Worm (Caenorhabditis elegans) whole organism, L1 larva: ENCODE results near the gene F13H8.2.
A peak's percentile ranks its signal among the peaks of the same experiment; 100 is the strongest.

Experiments
- C16A3.4 ChIP-seq: fragments of 150-350 bp; optimal IDR thresholded peaks from 2 replicates; lab custom pipeline; 2014; ENCODE audit warnings: missing biosample characterization, missing genetic modification characterization
- Y116A8C.19 ChIP-seq: sonication (generic microtip); optimal IDR thresholded peaks from 2 replicates; lab custom pipeline; 2016; ENCODE audit warnings: missing compliant biosample characterization, missing genetic modification characterization, borderline replicate concordance
- aha-1 ChIP-seq: fragments of 150-350 bp; optimal IDR thresholded peaks from 2 replicates; lab custom pipeline; 2014; ENCODE audit warnings: missing biosample characterization, missing genetic modification characterization
- ama-1 ChIP-seq: fragments of 150-350 bp; optimal IDR thresholded peaks from 2 replicates; lab custom pipeline; 2014
- blmp-1 ChIP-seq: fragments of 150-350 bp; optimal IDR thresholded peaks from 2 replicates; lab custom pipeline; 2014; ENCODE audit warnings: missing biosample characterization, missing genetic modification characterization
- ceh-63 ChIP-seq: fragments of 200-800 bp; sonication (Bioruptor generic); optimal IDR thresholded peaks from 2 replicates; lab custom pipeline; 2018; ENCODE audit warnings: mild to moderate bottlenecking, missing genetic modification characterization, missing compliant biosample characterization
- ceh-8 ChIP-seq: fragments of 200-800 bp; sonication (Bioruptor generic); optimal IDR thresholded peaks from 2 replicates; lab custom pipeline; 2018; ENCODE audit warnings: mild to moderate bottlenecking, missing genetic modification characterization, moderate library complexity, missing compliant biosample characterization
- ceh-90 ChIP-seq: sonication (generic microtip); optimal IDR thresholded peaks from 2 replicates; lab custom pipeline; 2016; ENCODE audit warnings: missing genetic modification characterization, missing compliant biosample characterization
- efl-1 ChIP-seq, 4 experiments: fragments of 150-350 bp; optimal IDR thresholded peaks in 3 of 4; peaks in 1 of 4; 1 replicate in 1 of 4; 2 replicates in 3 of 4; lab custom pipeline; 2014; ENCODE audit warnings: missing biosample characterization in 2 of 4, missing genetic modification characterization in 2 of 4, missing genetic modification reagents in 2 of 4
- egl-27 ChIP-seq, 2 experiments: fragments of 150-350 bp in 1 of 2; sonication (generic microtip); optimal IDR thresholded peaks; 3 replicates each; lab custom pipeline; 2017 to 2018; ENCODE audit warnings: missing biosample characterization in 2 of 2, missing genetic modification characterization in 2 of 2, missing genetic modification reagents in 2 of 2
- elt-3 ChIP-seq, 6 experiments: fragments of 150-350 bp in 1 of 6; sonication (generic microtip); optimal IDR thresholded peaks; 2 replicates each; lab custom pipeline; 2017 to 2018; ENCODE audit warnings: missing biosample characterization in 6 of 6, missing genetic modification characterization in 6 of 6, inconsistent platforms in 1 of 6
- fkh-10 ChIP-seq: sonication (generic microtip); optimal IDR thresholded peaks from 2 replicates; lab custom pipeline; 2017; ENCODE audit warnings: missing biosample characterization, missing genetic modification reagents, missing genetic modification characterization
- fkh-4 ChIP-seq: sonication (generic microtip); optimal IDR thresholded peaks from 2 replicates; lab custom pipeline; 2016; ENCODE audit warnings: missing compliant biosample characterization, missing genetic modification characterization, borderline replicate concordance
- fkh-8 ChIP-seq: sonication (generic microtip); optimal IDR thresholded peaks from 2 replicates; lab custom pipeline; 2016; ENCODE audit warnings: mild to moderate bottlenecking, missing genetic modification characterization, missing compliant biosample characterization
- hlh-4 ChIP-seq: sonication (generic microtip); optimal IDR thresholded peaks from 2 replicates; lab custom pipeline; 2016; ENCODE audit warnings: mild to moderate bottlenecking, missing genetic modification characterization, missing compliant biosample characterization
- hpl-2 ChIP-seq: fragments of 150-350 bp; optimal IDR thresholded peaks from 2 replicates; lab custom pipeline; 2014; ENCODE audit warnings: missing biosample characterization, missing genetic modification reagents, missing genetic modification characterization
- irx-1 ChIP-seq: sonication (generic microtip); optimal IDR thresholded peaks from 2 replicates; lab custom pipeline; 2016; ENCODE audit warnings: missing genetic modification characterization, missing compliant biosample characterization
- isw-1 ChIP-seq: fragments of 200-800 bp; sonication (Bioruptor generic); IDR thresholded peaks from 2 replicates; pipeline ENCODE4 v1.3.6; 2022; ENCODE audit warnings: missing genetic modification characterization, missing compliant biosample characterization
- lin-13 ChIP-seq: fragments of 150-350 bp; optimal IDR thresholded peaks from 2 replicates; lab custom pipeline; 2014; ENCODE audit warnings: missing biosample characterization, missing genetic modification reagents, missing genetic modification characterization
- lin-14 ChIP-seq: fragments of 200-800 bp; sonication (Bioruptor generic); optimal IDR thresholded peaks from 2 replicates; lab custom pipeline; 2018; ENCODE audit warnings: mild to moderate bottlenecking, missing genetic modification characterization, moderate library complexity, missing compliant biosample characterization
- lin-35 ChIP-seq, 2 experiments: fragments of 150-350 bp; optimal IDR thresholded peaks; 2 replicates each; lab custom pipeline; 2014; ENCODE audit warnings: missing biosample characterization in 2 of 2, missing genetic modification characterization in 2 of 2, missing genetic modification reagents in 2 of 2
- lin-39 ChIP-seq: fragments of 150-350 bp; optimal IDR thresholded peaks from 2 replicates; lab custom pipeline; 2014; ENCODE audit warnings: missing biosample characterization, missing genetic modification reagents, missing genetic modification characterization
- lsy-2 ChIP-seq, 2 experiments: fragments of 150-350 bp; optimal IDR thresholded peaks; 2 replicates each; lab custom pipeline; 2014; ENCODE audit warnings: missing biosample characterization in 2 of 2, missing genetic modification characterization in 2 of 2
- mab-9 ChIP-seq: fragments of 200-800 bp; sonication (Bioruptor generic); IDR thresholded peaks from 2 replicates; pipeline ENCODE4 v1.3.6; 2022; ENCODE audit warnings: missing genetic modification reagents, missing genetic modification characterization, missing compliant biosample characterization
- mdl-1 ChIP-seq, 2 experiments: fragments of 150-350 bp; optimal IDR thresholded peaks; 2 replicates each; lab custom pipeline; 2014 to 2017; ENCODE audit warnings: missing biosample characterization in 2 of 2, missing genetic modification characterization in 2 of 2, inconsistent platforms in 1 of 2
- mep-1 ChIP-seq: fragments of 150-350 bp; optimal IDR thresholded peaks from 2 replicates; lab custom pipeline; 2014; ENCODE audit warnings: missing biosample characterization, missing genetic modification characterization
- nhr-11 ChIP-seq: fragments of 150-350 bp; optimal IDR thresholded peaks from 2 replicates; lab custom pipeline; 2014; ENCODE audit warnings: missing biosample characterization, missing genetic modification characterization
- nhr-12 ChIP-seq: sonication (generic microtip); optimal IDR thresholded peaks from 2 replicates; lab custom pipeline; 2017; ENCODE audit warnings: missing biosample characterization, missing genetic modification characterization
- nhr-20 ChIP-seq: sonication (generic microtip); optimal IDR thresholded peaks from 2 replicates; lab custom pipeline; 2016; ENCODE audit warnings: mild to moderate bottlenecking, missing genetic modification characterization, missing compliant biosample characterization
- nhr-237 ChIP-seq: fragments of 150-350 bp; optimal IDR thresholded peaks from 2 replicates; lab custom pipeline; 2014; ENCODE audit warnings: missing biosample characterization, missing genetic modification characterization
- nhr-47 ChIP-seq: sonication (generic microtip); optimal IDR thresholded peaks from 2 replicates; lab custom pipeline; 2016; ENCODE audit warnings: mild to moderate bottlenecking, missing genetic modification characterization, moderate library complexity, missing compliant biosample characterization
- nhr-71 ChIP-seq: sonication (generic microtip); optimal IDR thresholded peaks from 2 replicates; lab custom pipeline; 2016; ENCODE audit warnings: mild to moderate bottlenecking, missing genetic modification characterization, moderate library complexity, missing compliant biosample characterization
- nhr-77 ChIP-seq: fragments of 150-350 bp; optimal IDR thresholded peaks from 2 replicates; lab custom pipeline; 2014; ENCODE audit warnings: missing biosample characterization, missing genetic modification characterization
- nhr-84 ChIP-seq: sonication (generic microtip); optimal IDR thresholded peaks from 2 replicates; lab custom pipeline; 2017; ENCODE audit warnings: missing biosample characterization, missing genetic modification characterization
- pax-3 ChIP-seq: fragments of 200-800 bp; sonication (Bioruptor generic); optimal IDR thresholded peaks from 2 replicates; lab custom pipeline; 2018; ENCODE audit warnings: mild to moderate bottlenecking, missing genetic modification characterization, moderate library complexity, missing compliant biosample characterization
- pqm-1 ChIP-seq: sonication (generic microtip); optimal IDR thresholded peaks from 3 replicates; lab custom pipeline; 2017; ENCODE audit warnings: missing biosample characterization, missing genetic modification characterization
- snpc-4 ChIP-seq: fragments of 150-350 bp; optimal IDR thresholded peaks from 2 replicates; lab custom pipeline; 2014; ENCODE audit warnings: missing biosample characterization, missing genetic modification characterization
- sptf-1 ChIP-seq: fragments of 150-350 bp; optimal IDR thresholded peaks from 2 replicates; lab custom pipeline; 2014; ENCODE audit warnings: missing biosample characterization, missing genetic modification characterization
- unc-130 ChIP-seq: fragments of 150-350 bp; optimal IDR thresholded peaks from 2 replicates; lab custom pipeline; 2017; ENCODE audit warnings: missing biosample characterization, missing genetic modification characterization, inconsistent platforms
- unc-30 ChIP-seq: sonication (generic microtip); optimal IDR thresholded peaks from 2 replicates; lab custom pipeline; 2017; ENCODE audit warnings: missing biosample characterization, missing genetic modification characterization
- unc-86 ChIP-seq: sonication (generic microtip); optimal IDR thresholded peaks from 2 replicates; lab custom pipeline; 2016; ENCODE audit warnings: missing genetic modification characterization, missing compliant biosample characterization
- vab-15 ChIP-seq: sonication (generic microtip); optimal IDR thresholded peaks from 2 replicates; lab custom pipeline; 2017; ENCODE audit warnings: missing genotype, mild to moderate bottlenecking, missing genetic modification characterization, missing compliant biosample characterization
- ztf-11 ChIP-seq, 2 experiments: sonication (generic microtip); optimal IDR thresholded peaks; 2 replicates each; lab custom pipeline; 2016 to 2017; ENCODE audit warnings: missing genetic modification characterization in 2 of 2, missing biosample characterization in 1 of 2, missing compliant biosample characterization in 1 of 2
- ztf-4 ChIP-seq: fragments of 150-350 bp; optimal IDR thresholded peaks from 2 replicates; lab custom pipeline; 2014; ENCODE audit warnings: missing biosample characterization, missing genetic modification characterization

F13H8.2 gene

DNA sequence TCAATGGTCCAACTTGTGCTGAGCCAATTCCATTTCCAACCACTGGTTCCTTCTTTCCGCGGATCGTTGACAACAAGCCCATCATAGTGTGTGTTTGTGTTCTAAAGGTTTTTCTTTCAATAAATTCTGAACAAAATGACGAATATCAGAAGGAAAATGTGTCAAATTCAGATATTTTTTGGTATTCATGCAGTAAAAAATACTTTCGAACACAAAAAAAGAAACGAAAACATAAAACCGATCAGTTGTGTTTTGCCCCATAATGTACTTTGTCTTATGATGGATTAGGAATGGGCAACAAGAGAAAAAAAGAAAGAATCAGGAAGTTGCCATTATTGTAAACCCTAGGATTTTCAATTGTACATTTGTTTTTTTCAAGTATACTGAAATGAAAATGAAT lies 39.0 kb downstream of the F13H8.2 start, which contains the start of gene glb-10:
glb-10 (minus strand) TSS at position 101 of the 400 bp plus-strand sequence.
- TF ChIP-seq mab-9 (GFP tag; lab: Robert Waterston, UW), result no peak
- no peak for TF ChIP-seq unc-30 (tag; lab: Kevin White, UChicago)
- TF ChIP-seq mep-1 (tag; lab: Kevin White, UChicago), result no peak
- no peak for TF ChIP-seq nhr-12
- TF ChIP-seq ceh-90 (tag; lab: Kevin White, UChicago), result no peak
- no peak for TF ChIP-seq hlh-4
- TF ChIP-seq Y116A8C.19, result no peak
- TF ChIP-seq hpl-2 (GFP tag; lab: Kevin White, UChicago), result no peak
- TF ChIP-seq egl-27 (tag; optimal IDR thresholded peaks at IDR 0.05; lab: Kevin White, UChicago), result no peak
- no peak for TF ChIP-seq pqm-1 (tag; lab: Kevin White, UChicago)
- no peak for TF ChIP-seq blmp-1 (tag; lab: Kevin White, UChicago)
- TF ChIP-seq sptf-1 (tag; lab: Kevin White, UChicago), result no peak
- TF ChIP-seq C16A3.4 (tag; lab: Kevin White, UChicago), result no peak
- no peak for TF ChIP-seq ztf-4 (tag; lab: Kevin White, UChicago)
- TF ChIP-seq fkh-8 (tag; lab: Kevin White, UChicago), result no peak
- no peak for TF ChIP-seq nhr-11 (tag; lab: Kevin White, UChicago)
- no peak for TF ChIP-seq mdl-1 (tag; optimal IDR thresholded peaks at IDR 0.05; lab: Kevin White, UChicago)
- TF ChIP-seq ztf-11 (tag; optimal IDR thresholded peaks at IDR 0.05; lab: Kevin White, UChicago), result no peak
- TF ChIP-seq vab-15 (tag; lab: Kevin White, UChicago), result no peak

DNA sequence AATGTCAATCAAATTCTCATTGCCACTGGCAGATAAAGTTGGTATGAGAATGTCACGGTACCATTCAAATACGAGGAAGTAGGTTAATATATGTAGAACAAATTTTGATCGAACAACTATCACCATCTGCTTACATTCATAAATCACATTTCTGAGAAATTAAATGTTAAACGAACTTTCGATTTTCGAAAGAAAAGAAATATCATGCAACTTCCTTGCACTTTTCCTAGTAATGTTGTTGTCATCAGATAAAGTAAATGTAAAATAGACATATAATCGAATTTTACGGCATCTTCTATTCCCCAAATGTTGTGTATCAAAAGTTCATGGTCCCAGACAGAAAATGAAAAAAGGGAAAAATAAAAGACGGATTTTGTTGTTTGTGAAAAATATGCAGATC lies 41.3 kb downstream of the F13H8.2 start:
- TF ChIP-seq nhr-71 (peak; percentile 51), lin-14 (GFP tag; lab: Kevin White, UChicago) (peak; percentile 7), pax-3 (tag; lab: Kevin White, UChicago) (peak; percentile 21), nhr-47 (peak; percentile 10), fkh-8 (tag; lab: Kevin White, UChicago) (peak; percentile 69), lin-13 (GFP tag; lab: Kevin White, UChicago) (no peak), fkh-10 (GFP tag; lab: Kevin White, UChicago) (peak; percentile 46), nhr-84 (tag; lab: Kevin White, UChicago) (no peak)

DNA sequence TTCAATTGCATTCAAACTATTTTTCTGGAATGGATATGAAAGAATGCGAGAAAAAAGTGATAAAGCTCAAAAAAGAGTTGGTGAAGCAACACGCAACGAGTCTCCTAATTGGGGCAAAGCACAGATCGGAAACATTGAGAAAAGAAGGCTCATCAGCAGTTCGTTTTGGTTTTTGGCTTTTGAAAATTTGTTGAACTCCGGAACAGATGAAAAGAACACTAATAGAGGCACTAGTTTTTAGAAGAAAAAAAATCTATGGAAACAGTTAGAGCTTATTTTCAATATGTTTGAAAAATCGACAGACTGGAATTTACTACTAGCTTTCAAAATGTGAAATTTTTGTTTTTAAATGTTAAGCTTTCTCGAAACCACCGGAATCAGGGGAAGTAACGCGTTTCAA lies 41.7 kb downstream of the F13H8.2 start:
- TF ChIP-seq ztf-4 (tag; lab: Kevin White, UChicago) (no peak), efl-1 (optimal IDR thresholded peaks at IDR 0.05; lab: Kevin White, UChicago) (no peak), efl-1 (GFP tag; optimal IDR thresholded peaks at IDR 0.05 in 1 of 2; lab: Kevin White, UChicago) (peak in 1 of 2 experiments; percentile 55)

DNA sequence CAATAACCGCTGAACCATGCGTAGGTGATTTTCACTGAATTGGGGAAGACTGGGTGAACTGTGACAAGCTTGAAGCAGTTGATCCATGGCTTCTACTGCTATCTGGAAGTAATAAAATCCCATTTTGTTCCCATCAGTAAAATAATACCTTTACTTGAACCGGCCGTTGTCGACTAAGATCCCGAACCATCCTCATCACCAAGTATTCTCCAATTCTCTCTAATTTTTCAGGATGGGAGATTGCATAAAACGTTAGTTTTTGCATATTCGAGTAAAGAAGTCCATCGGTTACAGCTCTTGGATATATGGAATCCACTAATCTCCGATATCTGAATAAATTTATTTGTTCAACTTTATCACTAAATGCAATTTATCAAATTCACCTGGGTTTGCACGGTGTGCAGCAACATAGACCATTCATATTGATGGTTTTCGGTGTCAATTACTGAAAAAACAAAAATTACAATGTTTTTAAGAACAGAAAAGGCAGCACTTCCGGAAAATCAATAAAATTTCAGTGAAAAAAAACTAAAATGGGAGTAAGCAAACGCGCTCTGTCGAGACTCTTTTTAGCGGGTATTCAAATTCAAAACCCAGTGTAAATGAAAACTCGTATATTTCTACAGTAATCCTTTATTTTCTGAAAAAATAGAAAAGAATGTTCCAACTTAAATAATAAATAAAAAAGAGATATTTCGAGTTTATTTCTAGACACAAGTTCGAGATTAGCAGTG lies 50.7 kb downstream of the F13H8.2 start, which contains the start of gene efr-3:
efr-3 (minus strand) TSS at position 505 of the 734 bp plus-strand sequence.
- no peak for TF ChIP-seq nhr-237
- no peak for TF ChIP-seq ceh-63 (GFP tag; lab: Kevin White, UChicago)
- no peak for TF ChIP-seq hpl-2 (GFP tag; lab: Kevin White, UChicago)
- peak; percentile 81 to 93 for TF ChIP-seq efl-1 (optimal IDR thresholded peaks at IDR 0.05; lab: Kevin White, UChicago)
- TF ChIP-seq efl-1 (GFP tag; optimal IDR thresholded peaks at IDR 0.05 in 1 of 2; lab: Kevin White, UChicago), result peak; percentile 94 to 99
- TF ChIP-seq unc-130 (tag; lab: Kevin White, UChicago), result no peak
- TF ChIP-seq fkh-8 (tag; lab: Kevin White, UChicago), result peak; percentile 3
- peak; percentile 38 for TF ChIP-seq nhr-20
- peak; percentile 24 for TF ChIP-seq snpc-4 (tag; lab: Kevin White, UChicago)
- peak; percentile 28 for TF ChIP-seq unc-86
- peak in 1 of 6 experiments; percentile 27 for TF ChIP-seq elt-3 (tag; optimal IDR thresholded peaks at IDR 0.05; lab: Kevin White, UChicago)
- TF ChIP-seq irx-1 (tag; lab: Kevin White, UChicago), result no peak
- TF ChIP-seq ztf-4 (tag; lab: Kevin White, UChicago), result no peak
- no peak for TF ChIP-seq pqm-1 (tag; lab: Kevin White, UChicago)
- peak; percentile 38 for TF ChIP-seq lin-39 (tag; lab: Kevin White, UChicago)
- TF ChIP-seq sptf-1 (tag; lab: Kevin White, UChicago), result no peak
- no peak for TF ChIP-seq pax-3 (tag; lab: Kevin White, UChicago)
- no peak for TF ChIP-seq ceh-8 (GFP tag; lab: Kevin White, UChicago)
- TF ChIP-seq lsy-2 (tag; optimal IDR thresholded peaks at IDR 0.05; lab: Kevin White, UChicago), result peak; percentile 65 to 79
- TF ChIP-seq aha-1 (tag; lab: Kevin White, UChicago), result no peak
- TF ChIP-seq isw-1, result peak; percentile 51
- TF ChIP-seq ama-1 (lab: Kevin White, UChicago), result no peak
- peak; percentile 93 to 97 for TF ChIP-seq lin-35 (GFP tag; optimal IDR thresholded peaks at IDR 0.05; lab: Kevin White, UChicago)
- no peak for TF ChIP-seq nhr-84 (tag; lab: Kevin White, UChicago)
- no peak for TF ChIP-seq egl-27 (tag; optimal IDR thresholded peaks at IDR 0.05; lab: Kevin White, UChicago)
- TF ChIP-seq fkh-4 (tag; lab: Kevin White, UChicago), result no peak
- TF ChIP-seq nhr-77 (tag; lab: Kevin White, UChicago), result no peak
- TF ChIP-seq blmp-1 (tag; lab: Kevin White, UChicago), result peak; percentile 31
- no peak for TF ChIP-seq fkh-10 (GFP tag; lab: Kevin White, UChicago)
